Fruit fly (Drosophila melanogaster): ENCODE data around the gene CG6508.

Gene CG6508

DNA sequence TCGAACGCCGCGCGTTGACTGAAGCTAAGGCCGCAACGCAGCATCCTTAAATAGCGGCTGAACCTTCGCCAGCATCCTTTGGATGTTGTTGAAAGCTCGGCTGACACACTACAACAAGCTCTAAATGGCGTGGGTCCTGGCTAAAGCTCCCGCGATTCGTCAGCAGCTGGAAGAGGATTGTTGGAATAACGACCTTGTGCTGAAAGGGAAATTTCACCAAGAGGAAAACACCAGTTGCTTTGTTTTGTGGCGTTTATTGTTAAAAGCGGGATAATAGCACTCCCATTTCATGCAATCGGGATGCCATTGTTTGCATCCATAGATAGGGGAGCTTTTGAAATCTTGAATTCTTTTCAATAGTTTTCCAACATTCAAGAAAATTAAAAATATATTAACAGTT is 18.6 kb downstream of the CG6508 start, which contains the start of gene Nos:
Nos (minus strand) TSS at position 21 of the 400 bp plus-strand sequence.
- no peak for TF ChIP-seq CG17801 (GFP tag; optimal IDR thresholded peaks at IDR 0.05; ENCODE audit: partially characterized antibody)

DNA sequence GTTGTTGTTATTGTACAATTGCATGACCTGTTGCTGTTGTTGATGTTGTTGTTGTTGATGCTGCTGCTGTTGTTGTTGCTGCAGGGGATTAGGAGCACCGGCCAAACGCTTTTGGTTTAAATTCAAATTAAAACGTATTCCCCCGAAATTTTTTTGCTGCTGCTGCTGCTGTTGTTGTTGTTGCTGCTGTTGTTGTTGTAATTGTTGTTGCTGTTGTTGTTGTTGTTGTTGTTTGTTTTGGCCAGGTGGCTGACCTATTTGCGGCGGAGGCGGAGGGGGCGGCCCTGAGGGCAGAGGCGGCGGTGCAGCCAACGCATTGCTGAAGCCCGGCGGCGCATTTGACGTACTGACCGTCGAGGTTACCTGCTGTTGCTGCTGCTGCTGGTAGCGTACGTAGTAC is 22.7 kb downstream of the CG6508 start:
- no peak for TF ChIP-seq CG17801 (GFP tag; optimal IDR thresholded peaks at IDR 0.05; ENCODE audit: partially characterized antibody)

- TF ChIP-seq CG17801 (GFP tag; optimal IDR thresholded peaks at IDR 0.05; ENCODE audit: partially characterized antibody), result peak; percentile 54
Measured at dm6 chr2L:10842326-10842725, 23.4 kb downstream of the CG6508 start, which contains the start of gene CG6700. Gene CG6700 (minus strand): TSS chr2L:10842597.

DNA sequence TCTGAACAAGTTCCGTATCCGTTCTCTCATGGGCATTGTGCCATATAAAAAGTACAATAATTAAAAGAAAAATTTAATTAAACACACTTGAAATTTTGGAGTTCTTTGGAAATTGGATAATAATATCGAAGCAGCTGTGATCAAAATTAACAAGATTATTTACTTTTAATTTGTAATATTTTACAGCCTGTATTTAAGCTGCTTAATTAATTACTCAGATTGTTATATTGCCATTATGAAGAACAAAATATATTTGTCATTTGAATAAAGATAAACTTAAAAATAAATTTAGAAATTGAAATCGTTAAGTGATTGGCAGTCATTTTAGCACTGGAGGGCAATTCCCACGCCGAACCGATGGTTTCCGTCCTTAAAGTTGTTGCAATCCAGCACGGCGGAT is 26.7 kb downstream of the CG6508 start, which contains the start of the genes CG17139 and CG17140:
CG17139 (minus strand) TSS at position 101 of the 400 bp plus-strand sequence.
CG17140 (minus strand) TSS at position 101 of the 400 bp plus-strand sequence.
- no peak for TF ChIP-seq CG17801 (GFP tag; optimal IDR thresholded peaks at IDR 0.05; ENCODE audit: partially characterized antibody)

DNA sequence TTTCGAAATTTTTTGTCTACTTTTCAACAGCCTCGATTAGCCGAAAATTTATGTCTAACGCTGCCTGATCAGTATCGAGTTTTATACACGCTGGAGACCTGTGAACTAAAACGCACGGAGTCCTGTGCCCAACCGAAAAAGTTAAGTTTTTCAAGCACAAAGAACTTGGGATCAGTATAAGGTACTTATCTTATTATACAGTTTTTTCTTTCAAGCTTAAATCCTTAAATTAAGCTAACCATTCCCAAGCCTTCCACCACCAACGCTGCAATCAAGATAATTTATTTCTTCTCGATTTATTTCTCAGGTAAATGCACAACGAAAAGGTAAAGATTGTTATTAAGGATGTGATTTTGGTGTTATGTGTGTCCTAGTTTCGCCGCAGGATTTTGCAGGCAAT is 28.0 kb downstream of the CG6508 start, which contains the start of gene Porin2:
Porin2 (minus strand) TSS at position 101 of the 400 bp plus-strand sequence.
- no peak for TF ChIP-seq CG17801 (GFP tag; optimal IDR thresholded peaks at IDR 0.05; ENCODE audit: partially characterized antibody)

- TF ChIP-seq CG17801 (GFP tag; optimal IDR thresholded peaks at IDR 0.05; ENCODE audit: partially characterized antibody), result peak; percentile 41
Measured at dm6 chr2L:10849511-10850191, 30.7 kb downstream of the CG6508 start, which contains the start of gene SmydA-3. Gene SmydA-3 (plus strand): TSS chr2L:10850141.

- peak; percentile 37 for TF ChIP-seq CG17801 (GFP tag; optimal IDR thresholded peaks at IDR 0.05; ENCODE audit: partially characterized antibody)
Measured at dm6 chr2L:10850320-10850990, 31.5 kb downstream of the CG6508 start, which contains the start of gene porin. Gene porin (minus strand): TSS chr2L:10850848.

DNA sequence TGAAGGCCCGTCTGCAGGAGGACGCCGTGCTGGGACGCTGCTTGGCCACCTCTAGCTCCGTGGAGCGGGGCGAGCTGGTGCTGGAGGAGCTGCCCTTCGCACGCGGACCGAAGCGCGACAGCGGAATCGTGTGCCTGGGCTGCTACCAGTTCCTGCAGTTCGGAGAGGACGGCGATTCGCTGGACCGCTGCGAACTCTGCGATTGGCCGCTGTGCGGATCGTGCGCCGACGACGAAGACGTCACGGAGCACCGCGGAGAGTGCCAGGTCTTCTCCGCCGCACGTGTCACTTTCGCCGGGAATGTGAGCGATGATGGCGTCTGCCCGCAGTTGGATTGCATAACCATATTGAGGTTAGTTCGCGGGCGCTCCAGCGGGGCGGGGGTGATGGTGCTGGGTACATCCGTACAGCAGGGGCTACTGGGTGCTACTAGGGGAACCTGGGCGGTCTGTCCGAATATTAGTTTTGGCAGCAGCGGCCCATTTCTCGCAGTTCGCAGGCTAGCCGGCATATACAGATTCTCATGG is 32.5 kb downstream of the CG6508 start:
- no peak for TF ChIP-seq CG17801 (GFP tag; optimal IDR thresholded peaks at IDR 0.05; ENCODE audit: partially characterized antibody)

DNA sequence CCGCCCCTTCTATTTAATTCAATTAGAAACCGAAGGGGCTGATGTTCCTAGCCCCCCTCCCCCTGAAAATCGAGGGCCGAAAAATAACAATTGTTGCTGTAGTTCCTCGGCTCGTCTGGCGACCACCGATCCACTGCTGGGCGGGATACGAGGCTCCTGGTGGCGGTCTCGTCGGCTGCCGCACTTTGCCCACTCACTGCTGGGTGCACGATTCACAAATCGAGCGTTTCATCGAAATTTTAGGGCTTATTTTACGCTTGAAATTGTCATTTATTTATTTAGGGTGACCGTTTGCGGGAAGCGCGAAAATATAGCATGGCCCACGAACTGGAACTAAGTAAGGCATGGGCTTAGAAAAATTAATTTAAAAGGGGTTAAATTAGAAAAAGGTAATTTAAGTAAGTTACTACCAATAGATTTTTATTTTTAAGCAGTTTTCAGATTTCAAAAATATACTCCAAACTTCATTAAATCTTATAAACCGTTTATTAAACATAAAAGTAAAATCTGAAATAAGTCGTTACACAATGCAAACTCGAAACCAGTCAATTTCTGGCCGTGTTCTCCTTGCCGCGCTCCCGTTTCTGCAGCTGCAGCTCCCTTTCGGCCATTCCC is 37.5 kb downstream of the CG6508 start, which contains the start of gene Dnz1:
Dnz1 (minus strand) TSS at position 317 of the 615 bp plus-strand sequence.
- TF ChIP-seq CG17801 (GFP tag; optimal IDR thresholded peaks at IDR 0.05; ENCODE audit: partially characterized antibody), result peak; percentile 16

DNA sequence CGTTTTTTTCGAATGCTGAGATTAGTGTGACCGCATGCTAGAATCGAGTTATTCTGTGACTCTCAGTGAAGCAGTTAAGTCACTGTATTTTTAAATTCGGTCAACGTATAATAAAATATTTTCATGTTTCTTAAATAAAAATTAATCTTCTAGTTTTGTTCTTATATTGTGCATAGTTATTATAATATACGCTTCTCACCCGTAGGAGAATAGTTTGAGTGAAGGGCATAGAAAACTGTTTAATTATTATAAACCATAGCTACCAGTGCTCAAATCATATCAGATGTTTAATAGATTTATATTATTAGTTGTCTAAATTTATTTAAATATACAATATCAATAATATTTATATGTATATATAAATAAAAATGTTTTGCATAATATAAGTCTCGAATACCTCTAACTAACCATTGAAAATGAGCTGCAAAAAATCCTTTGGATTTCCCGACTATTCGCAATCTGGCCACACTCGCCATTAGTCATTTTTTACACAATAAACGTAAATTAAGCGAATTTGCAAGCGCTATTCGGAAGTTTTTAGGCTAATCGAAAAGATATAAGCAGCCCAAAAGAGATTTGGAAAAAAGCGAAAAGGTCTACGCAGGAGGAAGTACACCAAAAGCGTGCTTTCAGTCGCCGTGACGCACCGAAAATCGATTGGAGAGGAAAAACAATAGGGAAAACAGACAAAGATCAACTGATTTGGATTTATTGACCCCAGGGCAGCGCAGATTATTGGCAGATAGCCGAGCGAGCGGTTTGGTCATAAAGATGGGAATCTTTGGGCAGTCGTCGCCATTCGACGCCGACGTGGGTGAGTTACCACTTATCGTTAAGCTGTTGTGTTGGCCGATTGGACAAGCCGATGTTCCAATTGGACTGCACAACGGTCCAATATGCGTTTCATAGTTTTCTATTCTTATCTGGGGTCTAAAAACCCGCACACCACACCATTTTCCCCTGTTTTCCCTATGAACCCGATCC is 39.4 kb downstream of the CG6508 start, which contains the start of the genes aurB and Stam:
aurB (minus strand) TSS at position 31 of the 984 bp plus-strand sequence.
Stam (plus strand) TSS at position 473 of the 984 bp plus-strand sequence.
- TF ChIP-seq CG17801 (GFP tag; optimal IDR thresholded peaks at IDR 0.05; ENCODE audit: partially characterized antibody), result peak; percentile 52

DNA sequence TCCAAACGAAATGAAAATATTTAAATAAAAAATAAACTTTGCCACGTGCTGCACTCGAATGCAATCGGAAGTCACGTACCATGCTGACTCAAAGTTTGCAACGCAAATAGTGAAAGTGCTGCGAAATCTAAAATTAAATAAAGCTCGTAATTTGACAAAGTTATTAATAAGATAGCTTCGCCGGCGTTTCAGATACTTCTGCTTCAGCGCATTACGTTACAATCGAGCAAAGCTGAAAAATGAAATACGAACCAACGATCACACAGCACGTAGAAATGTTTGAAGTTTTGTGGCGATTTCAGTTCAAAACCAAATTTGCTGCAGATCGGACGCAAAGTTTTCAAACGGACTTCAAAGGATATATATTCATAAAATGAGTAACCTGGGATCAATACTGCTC is 51.0 kb downstream of the CG6508 start, which contains the start of gene CG12517:
CG12517 (plus strand) TSS at position 301 of the 400 bp plus-strand sequence.
- TF ChIP-seq CG17801 (GFP tag; optimal IDR thresholded peaks at IDR 0.05; ENCODE audit: partially characterized antibody), result no peak

Measured in ovary, adult (tissue).